Worm (Caenorhabditis elegans): Measurements from ENCODE around the gene nhr-71.

Gene nhr-71

DNA sequence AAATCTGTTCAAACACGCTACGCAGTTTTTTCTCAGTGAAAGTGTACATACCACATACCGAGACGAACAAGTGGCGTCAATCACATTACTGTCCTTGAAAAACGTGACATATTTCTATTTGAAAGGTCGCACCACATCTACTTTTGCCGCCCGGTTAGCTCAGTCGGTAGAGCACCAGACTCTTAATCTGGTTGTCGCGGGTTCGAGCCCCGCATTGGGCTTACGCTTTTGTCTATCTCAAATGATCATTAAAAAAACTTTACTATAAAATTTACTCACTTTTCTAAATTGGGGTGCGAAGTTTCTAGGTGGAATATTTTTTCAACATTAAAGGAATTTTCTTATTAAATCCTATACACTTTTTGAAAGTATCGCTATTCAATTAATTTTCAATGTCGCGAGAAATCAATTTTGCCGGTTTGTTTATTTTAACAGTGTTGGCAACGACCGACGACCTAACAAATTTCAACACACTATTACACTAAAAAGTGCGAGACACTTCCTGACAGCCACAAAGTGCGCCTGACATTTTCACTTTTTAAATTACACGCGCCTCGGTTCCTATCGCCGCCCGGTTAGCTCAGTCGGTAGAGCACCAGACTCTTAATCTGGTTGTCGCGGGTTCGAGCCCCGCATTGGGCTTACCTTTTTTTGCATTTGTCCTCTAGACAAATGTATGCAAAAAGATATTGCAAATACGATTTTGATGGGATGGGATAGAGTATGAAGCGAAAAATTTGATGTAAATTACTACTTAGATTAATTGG is 16.7 kb upstream of the nhr-71 start (continued):
- TF ChIP-seq die-1 (tag; optimal IDR thresholded peaks at IDR 0.05) (peak; percentile 10), nfya-1 (tag; optimal IDR thresholded peaks at IDR 0.05; ENCODE audit: borderline replicate concordance, insufficient read depth) (no peak), hrde-1 (tag; optimal IDR thresholded peaks at IDR 0.05; ENCODE audit: borderline replicate concordance) (peak; percentile 50), zim-3 (tag; optimal IDR thresholded peaks at IDR 0.05) (peak; percentile 43), him-1 (tag; optimal IDR thresholded peaks at IDR 0.05) (peak; percentile 23), T26A5.8 (tag; optimal IDR thresholded peaks at IDR 0.05) (peak; percentile 65), K12H6.12 (tag; optimal IDR thresholded peaks at IDR 0.05) (no peak), ceh-100 (GFP tag; IDR thresholded peaks at IDR 0.05) (no peak; the same call in 1 of the 2 replicates), B0336.3 (GFP tag; IDR thresholded peaks at IDR 0.05) (no peak; the same call in 1 of the 2 replicates), attf-5 (GFP tag; optimal IDR thresholded peaks at IDR 0.05) (peak; percentile 50), F52B5.7 (tag; optimal IDR thresholded peaks at IDR 0.05) (peak; percentile 20), ceh-91 (GFP tag; IDR thresholded peaks at IDR 0.05) (no peak), pbrm-1 (GFP tag; IDR thresholded peaks at IDR 0.05) (peak; percentile 87), F57A8.1 (GFP tag; optimal IDR thresholded peaks at IDR 0.05) (no peak), ztf-6 (GFP tag; IDR thresholded peaks at IDR 0.05) (no peak), nhr-90 (tag; optimal IDR thresholded peaks at IDR 0.05) (peak; percentile 73), C06A6.2 (GFP tag; conservative IDR thresholded peaks at IDR 0.05) (no peak), F33H1.4 (GFP tag; IDR thresholded peaks at IDR 0.05) (no peak), F22D6.2 (tag; optimal IDR thresholded peaks at IDR 0.05) (peak; percentile 24), lir-1 (GFP tag; conservative IDR thresholded peaks at IDR 0.05) (0 out of 2 replicates have a peak, but pooled peaks have one; percentile 23), rcor-1 (GFP tag; IDR thresholded peaks at IDR 0.05) (peak; percentile 66), F55B11.4 (tag; optimal IDR thresholded peaks at IDR 0.05; ENCODE audit: borderline replicate concordance, insufficient read depth) (no peak), Y53F4B.3 (GFP tag; IDR thresholded peaks at IDR 0.05) (no peak), snpc-3.4 (tag; optimal IDR thresholded peaks at IDR 0.05) (peak; percentile 69), egl-44 (GFP tag; IDR thresholded peaks at IDR 0.05) (0 out of 2 replicates have a peak, but pooled peaks have one; percentile 34), F57C9.4 (tag; optimal IDR thresholded peaks at IDR 0.05) (no peak), lin-40 (tag; optimal IDR thresholded peaks at IDR 0.05) (peak; percentile 37), C17E4.6 (GFP tag; IDR thresholded peaks at IDR 0.05) (no peak), ccch-3 (GFP tag; optimal IDR thresholded peaks at IDR 0.05) (no peak), F39B2.1 (GFP tag; IDR thresholded peaks at IDR 0.05) (no peak), Y56A3A.18 (GFP tag; IDR thresholded peaks at IDR 0.05) (peak; percentile 85), lsy-27 (tag; optimal IDR thresholded peaks at IDR 0.05; ENCODE audit: borderline replicate concordance, insufficient read depth) (no peak)

ce11 chrX:13736679-13737078 is 10.4 kb upstream of the nhr-71 start:
- TF ChIP-seq ccch-3 (GFP tag; optimal IDR thresholded peaks at IDR 0.05) (no peak), attf-3 (GFP tag; conservative IDR thresholded peaks at IDR 0.05) (no peak), nfyb-1 (GFP tag; IDR thresholded peaks at IDR 0.05) (no peak), ztf-3 (GFP tag; optimal IDR thresholded peaks at IDR 0.05) (no peak), F10E7.11 (tag; optimal IDR thresholded peaks at IDR 0.05) (no peak), chd-7 (tag; optimal IDR thresholded peaks at IDR 0.05) (no peak), tbp1 (GFP tag; optimal IDR thresholded peaks at IDR 0.05) (no peak), F23B12.7 (tag; optimal IDR thresholded peaks at IDR 0.05; ENCODE audit: insufficient read depth) (no peak), ceh-79 (tag; optimal IDR thresholded peaks at IDR 0.05) (no peak), unc-130 (GFP tag; optimal IDR thresholded peaks at IDR 0.05) (no peak), madf-6 (GFP tag; IDR thresholded peaks at IDR 0.05) (no peak), cebp-2 (GFP tag; IDR thresholded peaks at IDR 0.05) (no peak), sdz-38 (tag; optimal IDR thresholded peaks at IDR 0.05) (no peak), F39B2.1 (GFP tag; IDR thresholded peaks at IDR 0.05) (no peak), F55B11.4 (tag; optimal IDR thresholded peaks at IDR 0.05; ENCODE audit: borderline replicate concordance, insufficient read depth) (no peak), rcor-1 (GFP tag; IDR thresholded peaks at IDR 0.05) (no peak)

Measured in whole organism, young adult.